Worm (Caenorhabditis elegans) whole organism, L3 larva: ENCODE measurements around the gene W03F8.6.
"Not testable (repeated sequence)": the region's sequence is repeated elsewhere in the genome, so short reads cannot be mapped to it uniquely, and the experiment has no call there.

Experiments used
- ceh-82 ChIP-seq: fragments of 150-350 bp; optimal IDR thresholded peaks from 2 replicates; lab custom pipeline; 2014; ENCODE audit warnings: missing biosample characterization, missing genetic modification characterization
- daf-12 ChIP-seq: fragments of 150-350 bp; optimal IDR thresholded peaks from 2 replicates; lab custom pipeline; 2014; ENCODE audit warnings: missing biosample characterization, missing genetic modification reagents, missing genetic modification characterization
- fkh-2 ChIP-seq: fragments of 150-350 bp; optimal IDR thresholded peaks from 2 replicates; lab custom pipeline; 2014; ENCODE audit warnings: missing biosample characterization, missing genetic modification reagents, missing genetic modification characterization
- nfya-1 ChIP-seq: sonication (generic microtip); optimal IDR thresholded peaks from 2 replicates; lab custom pipeline; 2017; ENCODE audit warnings: missing genetic modification characterization, mild to moderate bottlenecking, missing compliant biosample characterization, antibody characterized with exemption, moderate library complexity; ENCODE audit not compliant: insufficient read depth
- nhr-11 ChIP-seq: fragments of 150-350 bp; optimal IDR thresholded peaks from 2 replicates; lab custom pipeline; 2014; ENCODE audit warnings: missing biosample characterization, missing genetic modification characterization
- nhr-237 ChIP-seq: fragments of 150-350 bp; optimal IDR thresholded peaks from 2 replicates; lab custom pipeline; 2014; ENCODE audit warnings: missing biosample characterization, missing genetic modification characterization
- nhr-76 ChIP-seq: fragments of 150-350 bp; sonication (generic microtip); optimal IDR thresholded peaks from 5 replicates; lab custom pipeline; 2014; ENCODE audit warnings: missing biosample characterization, missing genetic modification characterization
- tbx-2 ChIP-seq: sonication (generic microtip); optimal IDR thresholded peaks from 2 replicates; lab custom pipeline; 2016; ENCODE audit warnings: mild to moderate bottlenecking, missing genetic modification characterization, missing compliant biosample characterization
- unc-39 ChIP-seq: sonication (generic microtip); optimal IDR thresholded peaks from 4 replicates; lab custom pipeline; 2017; ENCODE audit warnings: missing biosample characterization, missing genetic modification characterization
- ztf-11 ChIP-seq: fragments of 150-350 bp; optimal IDR thresholded peaks from 2 replicates; lab custom pipeline; 2014; ENCODE audit warnings: missing biosample characterization, missing genetic modification characterization

ce11 chrIV:5218496-5218895 is 32.1 kb upstream of the W03F8.6 start, which contains the start of gene nsph-4.2:
- TF ChIP-seq nhr-237; ceh-82 (tag; lab: Kevin White, UChicago); fkh-2 (tag; lab: Kevin White, UChicago); nhr-76 (tag; lab: Kevin White, UChicago); nfya-1 (tag; lab: Kevin White, UChicago); unc-39 (tag; lab: Kevin White, UChicago); ztf-11 (tag; lab: Kevin White, UChicago); nhr-11; tbx-2 (tag; lab: Kevin White, UChicago); daf-12: not testable (repeated sequence)
